Worm (Caenorhabditis elegans): ENCODE measurements around the gene F54F12.2.

F54F12.2 gene

ce11 chrIII:13032429-13033018 is 7.3 kb upstream of the F54F12.2 start:
- no peak for TF ChIP-seq elt-2 (tag; optimal IDR thresholded peaks at IDR 0.05)
- TF ChIP-seq nfya-1 (tag; optimal IDR thresholded peaks at IDR 0.05; ENCODE audit: insufficient read depth): no peak
- no peak for TF ChIP-seq skn-1 (tag; optimal IDR thresholded peaks at IDR 0.05)
- TF ChIP-seq egl-5 (tag; optimal IDR thresholded peaks at IDR 0.05): no peak
- TF ChIP-seq mdl-1 (tag; optimal IDR thresholded peaks at IDR 0.05): no peak
- no peak for TF ChIP-seq ceh-82 (tag; optimal IDR thresholded peaks at IDR 0.05)

- TF ChIP-seq aly-2 (tag; optimal IDR thresholded peaks at IDR 0.05) (no peak), ceh-16 (tag; optimal IDR thresholded peaks at IDR 0.05) (no peak), fkh-10 (GFP tag; optimal IDR thresholded peaks at IDR 0.05) (no peak), lsy-12 (tag; optimal IDR thresholded peaks at IDR 0.05) (no peak), snpc-4 (tag; optimal IDR thresholded peaks at IDR 0.05) (no peak), nfya-1 (tag; optimal IDR thresholded peaks at IDR 0.05; ENCODE audit: insufficient read depth) (no peak), nhr-25 (tag; optimal IDR thresholded peaks at IDR 0.05) (no peak), nhr-12 (tag; optimal IDR thresholded peaks at IDR 0.05) (no peak), hmg-11 (tag; optimal IDR thresholded peaks at IDR 0.05) (no peak), elt-2 (tag; optimal IDR thresholded peaks at IDR 0.05) (no peak), egl-5 (tag; optimal IDR thresholded peaks at IDR 0.05) (no peak), fos-1 (tag; optimal IDR thresholded peaks at IDR 0.05) (no peak), ztf-4 (tag; optimal IDR thresholded peaks at IDR 0.05) (no peak), pqm-1 (tag; optimal IDR thresholded peaks at IDR 0.05) (no peak)
Observed at ce11 chrIII:13049956-13050355, 10.1 kb downstream of the F54F12.2 start.

- no peak for TF ChIP-seq lsy-12 (tag; optimal IDR thresholded peaks at IDR 0.05)
- TF ChIP-seq nhr-25 (tag; optimal IDR thresholded peaks at IDR 0.05): no peak
- no peak for TF ChIP-seq nhr-43 (tag; optimal IDR thresholded peaks at IDR 0.05; ENCODE audit: poor library complexity, severe bottlenecking)
- TF ChIP-seq nhr-67 (tag; optimal IDR thresholded peaks at IDR 0.05): no peak
- no peak for TF ChIP-seq nfya-1 (tag; optimal IDR thresholded peaks at IDR 0.05; ENCODE audit: insufficient read depth)
- TF ChIP-seq ceh-9 (tag; optimal IDR thresholded peaks at IDR 0.05): no peak
Observed at ce11 chrIII:13055342-13055741, 15.5 kb downstream of the F54F12.2 start, which contains the start of gene F54F12.1. F54F12.1 (minus strand) TSS chrIII:13055442.

- TF ChIP-seq nhr-25 (tag; optimal IDR thresholded peaks at IDR 0.05) (no peak), nhr-76 (tag; optimal IDR thresholded peaks at IDR 0.05) (no peak), hmg-11 (tag; optimal IDR thresholded peaks at IDR 0.05) (no peak), pha-4 (tag; optimal IDR thresholded peaks at IDR 0.05) (no peak), ztf-4 (tag; optimal IDR thresholded peaks at IDR 0.05) (no peak), pqm-1 (tag; optimal IDR thresholded peaks at IDR 0.05) (no peak)
Observed at ce11 chrIII:13056230-13056629, 16.4 kb downstream of the F54F12.2 start.

DNA sequence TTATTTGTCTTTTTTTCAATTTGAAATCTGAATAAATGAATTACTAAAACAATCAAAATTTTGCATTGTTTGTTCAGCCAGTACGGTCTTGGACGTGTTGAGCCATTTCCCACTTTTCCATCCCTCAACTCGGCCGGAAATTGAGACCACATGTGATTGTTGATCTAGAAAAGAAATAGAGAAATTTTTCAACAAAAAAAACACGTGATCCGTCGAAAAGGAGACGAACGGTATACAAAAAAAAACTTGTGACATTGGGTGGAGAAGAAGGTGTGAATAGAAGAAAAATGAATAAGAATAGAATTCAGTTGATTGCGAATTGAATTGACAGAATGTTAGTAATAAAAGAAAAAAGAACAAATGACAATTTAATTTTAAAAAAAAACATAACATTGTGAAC is 16.9 kb downstream of the F54F12.2 start:
- TF ChIP-seq lin-15B (tag; optimal IDR thresholded peaks at IDR 0.05) (no peak), ceh-16 (tag; optimal IDR thresholded peaks at IDR 0.05) (no peak), eor-1 (tag; optimal IDR thresholded peaks at IDR 0.05) (no peak), sea-2 (GFP tag; optimal IDR thresholded peaks at IDR 0.05) (no peak), nhr-43 (tag; optimal IDR thresholded peaks at IDR 0.05; ENCODE audit: poor library complexity, severe bottlenecking) (no peak), nhr-12 (tag; optimal IDR thresholded peaks at IDR 0.05) (no peak)

DNA sequence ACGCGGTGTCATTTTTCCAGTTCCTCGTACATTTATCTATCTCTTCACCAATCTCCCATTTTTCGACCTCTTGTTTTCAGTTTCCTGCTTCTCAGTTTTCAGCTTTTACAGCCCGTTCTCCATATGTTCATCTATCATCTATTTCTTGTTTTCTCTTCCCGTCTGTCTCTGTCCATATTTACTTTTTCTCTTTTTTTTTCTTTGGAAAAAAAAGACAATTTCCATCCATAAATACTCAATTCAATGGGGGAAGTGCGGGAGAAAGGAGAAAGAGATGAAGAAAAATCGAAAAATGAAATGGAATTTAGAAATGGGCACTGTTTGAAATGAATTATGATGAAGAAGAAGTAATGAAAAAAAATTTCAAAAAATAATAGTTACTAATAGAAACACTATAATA is 18.3 kb downstream of the F54F12.2 start:
- TF ChIP-seq pha-4 (tag; optimal IDR thresholded peaks at IDR 0.05) (peak; percentile 97), nhr-77 (tag; optimal IDR thresholded peaks at IDR 0.05) (no peak)

DNA sequence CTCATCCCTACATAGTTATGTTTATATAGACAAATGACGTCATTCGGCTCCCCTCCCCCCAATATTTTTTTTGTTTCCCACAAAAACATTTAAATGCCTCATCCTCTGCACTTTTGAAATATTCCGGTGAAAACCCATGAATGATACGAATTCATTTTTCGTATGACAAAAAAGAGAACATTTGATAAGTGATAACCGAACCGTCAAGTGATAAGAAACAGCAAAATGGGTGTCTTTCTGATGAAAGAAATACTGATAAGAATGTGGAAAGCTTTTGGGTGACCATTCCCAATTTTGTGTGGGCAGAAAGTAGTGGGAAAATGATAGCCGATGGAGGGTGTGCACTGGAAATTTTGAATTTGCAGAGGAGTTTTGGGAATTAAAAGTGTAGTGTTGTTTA is 19.5 kb downstream of the F54F12.2 start:
- TF ChIP-seq lin-15B (tag; optimal IDR thresholded peaks at IDR 0.05): no peak
- TF ChIP-seq egl-27 (tag; optimal IDR thresholded peaks at IDR 0.05): peak; percentile 3
- TF ChIP-seq lsy-12 (tag; optimal IDR thresholded peaks at IDR 0.05): no peak
- TF ChIP-seq daf-12 (tag; optimal IDR thresholded peaks at IDR 0.05): no peak
- TF ChIP-seq ZK546.5 (tag; optimal IDR thresholded peaks at IDR 0.05): no peak
- TF ChIP-seq nhr-77 (tag; optimal IDR thresholded peaks at IDR 0.05): no peak
- no peak for TF ChIP-seq nhr-67 (tag; optimal IDR thresholded peaks at IDR 0.05)
- TF ChIP-seq elt-1 (tag; optimal IDR thresholded peaks at IDR 0.05): no peak
- no peak for TF ChIP-seq hmg-11 (tag; optimal IDR thresholded peaks at IDR 0.05)
- no peak for TF ChIP-seq ceh-82 (tag; optimal IDR thresholded peaks at IDR 0.05)
- TF ChIP-seq ceh-28 (tag; optimal IDR thresholded peaks at IDR 0.05): no peak
- peak; percentile 65 for TF ChIP-seq pha-4 (tag; optimal IDR thresholded peaks at IDR 0.05)
- TF ChIP-seq nhr-12 (tag; optimal IDR thresholded peaks at IDR 0.05): no peak
- TF ChIP-seq ama-1 (optimal IDR thresholded peaks at IDR 0.05): no peak
- peak; percentile 41 for TF ChIP-seq skn-1 (tag; optimal IDR thresholded peaks at IDR 0.05)
- no peak for TF ChIP-seq eor-1 (tag; optimal IDR thresholded peaks at IDR 0.05)
- TF ChIP-seq ceh-16 (tag; optimal IDR thresholded peaks at IDR 0.05): no peak
- peak; percentile 97 for TF ChIP-seq pqm-1 (tag; optimal IDR thresholded peaks at IDR 0.05)
- no peak for TF ChIP-seq snpc-4 (tag; optimal IDR thresholded peaks at IDR 0.05)
- TF ChIP-seq zag-1 (tag; optimal IDR thresholded peaks at IDR 0.05): no peak
- no peak for TF ChIP-seq ztf-11 (tag; optimal IDR thresholded peaks at IDR 0.05)
- no peak for TF ChIP-seq tbx-2 (tag; optimal IDR thresholded peaks at IDR 0.05)
- no peak for TF ChIP-seq nhr-25 (tag; optimal IDR thresholded peaks at IDR 0.05)
- peak; percentile 71 for TF ChIP-seq jun-1 (tag; optimal IDR thresholded peaks at IDR 0.05)
- peak; percentile 94 for TF ChIP-seq elt-2 (tag; optimal IDR thresholded peaks at IDR 0.05)
- no peak for TF ChIP-seq sea-2 (GFP tag; optimal IDR thresholded peaks at IDR 0.05)
- no peak for TF ChIP-seq nhr-28 (tag; optimal IDR thresholded peaks at IDR 0.05)
- TF ChIP-seq ceh-9 (tag; optimal IDR thresholded peaks at IDR 0.05): no peak
- TF ChIP-seq nhr-76 (tag; optimal IDR thresholded peaks at IDR 0.05): no peak
- TF ChIP-seq fkh-10 (GFP tag; optimal IDR thresholded peaks at IDR 0.05): no peak

All from whole organism, L3 larva.